Fruit fly (Drosophila melanogaster): ENCODE measurements around the gene COX5A.

COX5A gene

dm6 chr3R:11773325-11773998 lies 45.7 kb upstream of the COX5A start (continued):
- TF ChIP-seq CG2129 (GFP tag; IDR thresholded peaks at IDR 0.05; ENCODE audit: partially characterized antibody) = 0 out of 2 replicates have a peak, but pooled peaks have one; percentile 16
- TF ChIP-seq cato (GFP tag; optimal IDR thresholded peaks at IDR 0.05; ENCODE audit: borderline replicate concordance) = no peak
- TF ChIP-seq Adf1 (GFP tag; IDR thresholded peaks at IDR 0.05) = peak; percentile 26; the same call in 1 of the 2 replicates
- TF ChIP-seq ERR (GFP tag; optimal IDR thresholded peaks at IDR 0.05) = no peak
- TF ChIP-seq CG12299 (tag; optimal IDR thresholded peaks at IDR 0.05) = peak; percentile 2
- peak in 1 of 2 experiments; percentile 13 for TF ChIP-seq bsh (GFP tag; optimal IDR thresholded peaks at IDR 0.05)
- no peak for TF ChIP-seq CG4404 (GFP tag; IDR thresholded peaks at IDR 0.05)
- TF ChIP-seq D19B (GFP tag; optimal IDR thresholded peaks at IDR 0.05) = no peak
- no peak for TF ChIP-seq Hmr (GFP tag; optimal IDR thresholded peaks at IDR 0.05)
- no peak for TF ChIP-seq CG17359 (tag; optimal IDR thresholded peaks at IDR 0.05)
- TF ChIP-seq CG4360 (GFP tag; IDR thresholded peaks at IDR 0.05) = peak; percentile 90
- TF ChIP-seq Tbp (GFP tag; optimal IDR thresholded peaks at IDR 0.05) = peak; percentile 68
- peak; percentile 54 for TF ChIP-seq CG15479 (GFP tag; optimal IDR thresholded peaks at IDR 0.05)
- peak; percentile 77; the same call in 1 of the 4 replicates for TF ChIP-seq chinmo (GFP tag; IDR thresholded peaks at IDR 0.05; ENCODE audit: partially characterized antibody)
- TF ChIP-seq CG16813 (GFP tag; IDR thresholded peaks at IDR 0.05; ENCODE audit: partially characterized antibody) = peak; percentile 36; the same call in 1 of the 3 replicates
- TF ChIP-seq CG31388 (GFP tag; optimal IDR thresholded peaks at IDR 0.05) = no peak
- TF ChIP-seq fd102C (GFP tag; optimal IDR thresholded peaks at IDR 0.05) = no peak
- 0 out of 2 replicates have a peak, but pooled peaks have one; percentile 31 for TF ChIP-seq unc-4 (GFP tag; IDR thresholded peaks at IDR 0.05; ENCODE audit: partially characterized antibody)
- TF ChIP-seq CG15073 (GFP tag; optimal IDR thresholded peaks at IDR 0.05) = no peak
- no peak for TF ChIP-seq ash1 (GFP tag; optimal IDR thresholded peaks at IDR 0.05)
- 0 out of 3 replicates have a peak, but pooled peaks have one; percentile 45 for TF ChIP-seq z (GFP tag; IDR thresholded peaks at IDR 0.05)
- peak; percentile 78 for TF ChIP-seq Med (GFP tag)

- TF ChIP-seq Fer2 (tag; optimal IDR thresholded peaks at IDR 0.05) (peak; percentile 59), CG2875 (GFP tag; optimal IDR thresholded peaks at IDR 0.05) (peak; percentile 37), CG16779 (GFP tag; IDR thresholded peaks at IDR 0.05) (no peak), trem (tag; optimal IDR thresholded peaks at IDR 0.05) (peak; percentile 65), CG30020 (tag; optimal IDR thresholded peaks at IDR 0.05) (peak; percentile 54), Scr (GFP tag; IDR thresholded peaks at IDR 0.05; ENCODE audit: partially characterized antibody) (no peak), bigmax (GFP tag; optimal IDR thresholded peaks at IDR 0.05) (no peak), Ets65A (GFP tag) (no peak), CG17612 (GFP tag; IDR thresholded peaks at IDR 0.05) (no peak), CG17829 (tag; optimal IDR thresholded peaks at IDR 0.05) (peak; percentile 83), CG14667 (GFP tag; IDR thresholded peaks at IDR 0.05) (no peak), vnd (GFP tag; IDR thresholded peaks at IDR 0.05; ENCODE audit: partially characterized antibody) (no peak), slbo (GFP tag; IDR thresholded peaks at IDR 0.05) (peak; percentile 73), Opbp (GFP tag; IDR thresholded peaks at IDR 0.05; ENCODE audit: partially characterized antibody) (no peak), exex (tag; optimal IDR thresholded peaks at IDR 0.05) (peak; percentile 42), lab (GFP tag; optimal IDR thresholded peaks at IDR 0.05) (peak; percentile 84), CG17328 (GFP tag; IDR thresholded peaks at IDR 0.05) (no peak; the same call in 1 of the 2 replicates), CG4404 (GFP tag; IDR thresholded peaks at IDR 0.05) (peak; percentile 39; the same call in 1 of the 2 replicates), phol (tag; optimal IDR thresholded peaks at IDR 0.05) (peak; percentile 74), CrebB (tag; optimal IDR thresholded peaks at IDR 0.05) (peak; percentile 22), otp (GFP tag; IDR thresholded peaks at IDR 0.05) (no peak), CG4282 (GFP tag; optimal IDR thresholded peaks at IDR 0.05) (no peak), CG14050 (GFP tag; IDR thresholded peaks at IDR 0.05) (no peak), CG3726 (GFP tag; IDR thresholded peaks at IDR 0.05) (no peak), CG5180 (GFP tag; optimal IDR thresholded peaks at IDR 0.05) (peak; percentile 51), Mes4 (GFP tag; optimal IDR thresholded peaks at IDR 0.05) (no peak), Deaf1 (tag; optimal IDR thresholded peaks at IDR 0.05) (peak; percentile 40)
Observed at dm6 chr3R:11773999-11774397, 45.2 kb upstream of the COX5A start.

All from whole organism, embryonic.